Worm (Caenorhabditis elegans) whole organism, L1 larva: Measurements from ENCODE around the gene cya-2.
"Not testable (repeated sequence)": the region's sequence is repeated elsewhere in the genome, so short reads cannot be mapped to it uniquely, and the experiment has no call there.

Source experiments
- nhr-76 ChIP-seq: sonication (generic microtip); optimal IDR thresholded peaks from 2 replicates; lab custom pipeline; 2017; ENCODE audit warnings: missing biosample characterization, missing genetic modification characterization
- nhr-90 ChIP-seq: sonication (generic microtip); optimal IDR thresholded peaks from 2 replicates; lab custom pipeline; 2016; ENCODE audit warnings: mild to moderate bottlenecking, missing genetic modification characterization, missing compliant biosample characterization; ENCODE audit not compliant: poor library complexity
- unc-62 ChIP-seq: fragments of 150-350 bp; optimal IDR thresholded peaks from 2 replicates; lab custom pipeline; 2014; ENCODE audit warnings: missing biosample characterization, missing genetic modification reagents, missing genetic modification characterization

DNA sequence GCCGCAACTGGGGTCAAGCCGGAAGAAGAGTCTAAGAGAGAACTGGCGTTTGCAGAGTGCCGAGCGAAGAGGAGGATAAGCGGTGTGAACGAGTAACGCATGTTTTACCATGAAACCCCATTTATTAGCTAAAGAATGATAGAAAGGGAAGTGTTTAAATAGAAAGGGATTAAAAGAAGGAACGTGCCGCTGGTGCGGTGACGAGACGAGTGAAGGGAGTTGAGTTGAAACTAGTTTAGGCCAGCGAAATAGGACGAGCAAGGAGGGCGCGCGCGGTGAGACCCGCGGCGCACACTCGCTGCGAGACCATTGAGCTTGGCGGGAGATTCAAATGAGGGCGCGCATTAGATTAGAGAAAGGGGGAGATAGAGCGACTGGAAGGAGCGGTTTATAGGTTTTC is 23.1 kb upstream of the cya-2 start, which contains the start of gene math-1:
- TF ChIP-seq unc-62 (GFP tag; lab: Kevin White, UChicago); nhr-90 (tag; lab: Kevin White, UChicago); nhr-76: not testable (repeated sequence)
